Worm (Caenorhabditis elegans) whole organism, mixed stage, embryonic: ENCODE measurements around the gene ttc-7.

Source experiments
- ceh-39 ChIP-seq: fragments of 150-350 bp; optimal IDR thresholded peaks from 2 replicates; lab custom pipeline; 2014; ENCODE audit warnings: missing biosample characterization, missing genetic modification characterization
- ces-1 ChIP-seq: fragments of 150-350 bp; optimal IDR thresholded peaks from 2 replicates; lab custom pipeline; 2014; ENCODE audit warnings: missing biosample characterization, missing genetic modification reagents, missing genetic modification characterization
- elt-1 ChIP-seq: sonication (generic microtip); optimal IDR thresholded peaks from 2 replicates; lab custom pipeline; 2017; ENCODE audit warnings: missing genetic modification characterization, mild to moderate bottlenecking, missing compliant biosample characterization, antibody characterized with exemption, moderate library complexity, borderline replicate concordance; ENCODE audit not compliant: insufficient read depth
- flh-1 ChIP-seq: fragments of 200-800 bp; sonication (Bioruptor generic); optimal IDR thresholded peaks from 2 replicates; lab custom pipeline; 2018; ENCODE audit warnings: mild to moderate bottlenecking, missing genetic modification characterization, moderate library complexity, missing compliant biosample characterization
- lsy-2 ChIP-seq: fragments of 150-350 bp; optimal IDR thresholded peaks from 2 replicates; lab custom pipeline; 2014; ENCODE audit warnings: missing biosample characterization, missing genetic modification characterization
- sem-2 ChIP-seq: fragments of 200-800 bp; sonication (Bioruptor generic); optimal IDR thresholded peaks from 2 replicates; lab custom pipeline; 2018; ENCODE audit warnings: mild to moderate bottlenecking, missing genetic modification characterization, missing compliant biosample characterization
- unc-120 ChIP-seq: sonication (generic microtip); optimal IDR thresholded peaks from 2 replicates; lab custom pipeline; 2017; ENCODE audit warnings: missing genetic modification characterization, missing compliant biosample characterization; ENCODE audit not compliant: poor library complexity, severe bottlenecking
- unc-62 ChIP-seq: fragments of 150-350 bp; optimal IDR thresholded peaks from 2 replicates; lab custom pipeline; 2014; ENCODE audit warnings: missing biosample characterization, missing genetic modification reagents, missing genetic modification characterization

ce11 chrIII:1893405-1893804 lies 33.2 kb downstream of the ttc-7 start:
- no peak for TF ChIP-seq lsy-2 (tag; lab: Kevin White, UChicago)
- no peak for TF ChIP-seq ceh-39 (tag; lab: Kevin White, UChicago)
- no peak for TF ChIP-seq flh-1 (GFP tag; lab: Kevin White, UChicago)
- TF ChIP-seq sem-2 (GFP tag; lab: Kevin White, UChicago): no peak
- no peak for TF ChIP-seq elt-1 (tag; lab: Kevin White, UChicago)
- no peak for TF ChIP-seq ces-1 (GFP tag; lab: Kevin White, UChicago)
- no peak for TF ChIP-seq unc-62 (GFP tag; lab: Kevin White, UChicago)
- TF ChIP-seq unc-120 (tag; lab: Kevin White, UChicago): no peak
